Worm (Caenorhabditis elegans): ENCODE results near the gene F02D10.2.

DNA sequence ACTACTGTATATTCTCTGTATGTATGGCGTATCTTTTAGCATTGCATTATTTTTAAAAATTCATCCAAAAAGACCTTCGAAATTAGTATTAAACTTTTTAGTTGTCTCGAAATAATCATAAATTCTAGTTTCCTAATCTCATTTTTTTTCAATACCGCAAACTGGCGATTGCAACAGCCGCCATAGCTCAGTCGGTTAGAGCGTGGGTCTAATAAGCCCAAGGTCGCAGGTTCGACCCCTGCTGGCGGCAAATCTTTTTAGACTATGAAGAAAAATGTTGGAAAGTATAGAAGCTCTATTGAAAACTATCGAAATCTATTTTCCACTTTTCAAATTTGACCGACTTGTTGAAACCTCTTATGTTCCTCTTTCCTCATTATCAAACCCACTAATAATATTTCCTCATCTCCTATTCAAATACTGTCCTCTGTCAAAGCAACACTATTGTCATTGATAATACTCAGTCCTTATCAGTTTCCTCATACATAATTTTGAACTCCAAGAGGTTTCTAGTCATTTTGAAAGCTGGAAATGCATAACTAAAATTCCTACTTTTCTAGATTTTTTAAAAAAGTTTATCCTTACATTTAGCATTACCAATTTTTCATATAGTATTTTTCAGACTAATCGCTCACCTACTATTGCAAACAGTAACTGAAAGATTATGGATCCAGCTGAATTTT, 27.8 kb downstream of the F02D10.2 start, which contains the start of gene jmjd-3.3:
- no peak for TF ChIP-seq nhr-11 (tag; optimal IDR thresholded peaks at IDR 0.05)
- TF ChIP-seq nhr-10 (tag; optimal IDR thresholded peaks at IDR 0.05) = no peak
- no peak for TF ChIP-seq peb-1 (tag; optimal IDR thresholded peaks at IDR 0.05)
- no peak for TF ChIP-seq elt-3 (tag; optimal IDR thresholded peaks at IDR 0.05)
- TF ChIP-seq dmd-4 (tag; optimal IDR thresholded peaks at IDR 0.05) = no peak
- TF ChIP-seq egl-27 (tag; optimal IDR thresholded peaks at IDR 0.05) = no peak
- no peak for TF ChIP-seq ztf-1 (GFP tag; conservative IDR thresholded peaks at IDR 0.05)
- TF ChIP-seq nhr-237 (tag; optimal IDR thresholded peaks at IDR 0.05) = no peak
- TF ChIP-seq nhr-21 (tag; optimal IDR thresholded peaks at IDR 0.05) = no peak
- TF ChIP-seq lin-11 (tag; optimal IDR thresholded peaks at IDR 0.05) = no peak
- TF ChIP-seq unc-62 (GFP tag; optimal IDR thresholded peaks at IDR 0.05) = no peak
- TF ChIP-seq ztf-11 (tag; optimal IDR thresholded peaks at IDR 0.05) = no peak
- TF ChIP-seq sma-9 (GFP tag; optimal IDR thresholded peaks at IDR 0.05) = no peak
- TF ChIP-seq sma-9 (tag; optimal IDR thresholded peaks at IDR 0.05) = no peak
- TF ChIP-seq unc-39 (tag; optimal IDR thresholded peaks at IDR 0.05) = no peak

All from whole organism, L2 larva.